Fruit fly (Drosophila melanogaster) whole organism, embryonic: ENCODE results near the gene CG12035.

Experiments
- Atf3 ChIP-seq: fragments of 200-800 bp; sonication (Bioruptor generic); optimal IDR thresholded peaks from 3 replicates; lab custom pipeline; 2016; ENCODE audit warnings: missing biosample characterization, missing genetic modification characterization
- Bgb ChIP-seq: fragments of 200-800 bp; sonication (Bioruptor generic); IDR thresholded peaks from 2 replicates; pipeline ENCODE4 v1.3.6; 2022; ENCODE audit warnings: missing biosample characterization, missing genetic modification characterization; ENCODE audit not compliant: partially characterized antibody
- BtbVII ChIP-seq: fragments of 200-800 bp; sonication (Bioruptor generic); optimal IDR thresholded peaks from 3 replicates; lab custom pipeline; 2017; ENCODE audit warnings: missing biosample characterization, mild to moderate bottlenecking, missing genetic modification characterization
- CG10209 ChIP-seq: fragments of 200-800 bp; sonication (Bioruptor generic); optimal IDR thresholded peaks from 3 replicates; lab custom pipeline; 2017; ENCODE audit warnings: missing biosample characterization, mild to moderate bottlenecking, missing genetic modification characterization, missing genetic modification reagents
- CG10321 ChIP-seq: fragments of 200-800 bp; sonication (Bioruptor generic); IDR thresholded peaks from 2 replicates; pipeline ENCODE4 v1.3.6; 2022; ENCODE audit warnings: missing biosample characterization, missing genetic modification characterization
- CG10543 ChIP-seq: fragments of 200-800 bp; sonication (Bioruptor generic); optimal IDR thresholded peaks from 3 replicates; lab custom pipeline; 2017; ENCODE audit warnings: missing biosample characterization, mild to moderate bottlenecking, missing genetic modification characterization, moderate library complexity
- CG10565 ChIP-seq: fragments of 200-800 bp; sonication (Bioruptor generic); optimal IDR thresholded peaks from 3 replicates; lab custom pipeline; 2016; ENCODE audit warnings: missing biosample characterization, mild to moderate bottlenecking, missing genetic modification characterization
- CG13894 ChIP-seq: fragments of 200-800 bp; sonication (Bioruptor generic); optimal IDR thresholded peaks from 3 replicates; lab custom pipeline; 2018; ENCODE audit warnings: missing biosample characterization, mild to moderate bottlenecking, missing genetic modification characterization, moderate library complexity
- CG14050 ChIP-seq: fragments of 200-800 bp; sonication (Bioruptor generic); IDR thresholded peaks from 3 replicates; pipeline ENCODE4 v1.3.6; 2022; ENCODE audit warnings: missing biosample characterization, missing genetic modification characterization
- CG1603 ChIP-seq: fragments of 200-800 bp; sonication (Bioruptor generic); optimal IDR thresholded peaks from 2 replicates; lab custom pipeline; 2019; ENCODE audit warnings: missing biosample characterization, mild to moderate bottlenecking, missing genetic modification characterization, moderate library complexity
- CG1792 ChIP-seq: fragments of 200-800 bp; sonication (Bioruptor generic); optimal IDR thresholded peaks from 2 replicates; lab custom pipeline; 2016; ENCODE audit warnings: missing biosample characterization, missing genetic modification characterization
- CG3838 ChIP-seq: fragments of 200-800 bp; sonication (Bioruptor generic); optimal IDR thresholded peaks from 3 replicates; lab custom pipeline; 2016; ENCODE audit warnings: missing biosample characterization, missing genetic modification characterization
- CG6272 ChIP-seq: fragments of 200-800 bp; sonication (Bioruptor generic); IDR thresholded peaks from 2 replicates; pipeline ENCODE4 v1.3.6; 2022; ENCODE audit warnings: missing biosample characterization, missing genetic modification characterization
- CG6765 ChIP-seq: fragments of 200-800 bp; sonication (Bioruptor generic); optimal IDR thresholded peaks from 3 replicates; lab custom pipeline; 2017; ENCODE audit warnings: missing biosample characterization, mild to moderate bottlenecking, missing genetic modification characterization
- CG7271 ChIP-seq: fragments of 200-800 bp; sonication (Bioruptor generic); optimal IDR thresholded peaks from 2 replicates; lab custom pipeline; 2018; ENCODE audit warnings: missing biosample characterization, mild to moderate bottlenecking, missing genetic modification characterization, moderate library complexity
- CG7786 ChIP-seq: fragments of 200-800 bp; sonication (Bioruptor generic); optimal IDR thresholded peaks from 2 replicates; lab custom pipeline; 2016; ENCODE audit warnings: missing biosample characterization, missing genetic modification characterization
- CG8089 ChIP-seq: fragments of 200-800 bp; sonication (Bioruptor generic); optimal IDR thresholded peaks from 3 replicates; lab custom pipeline; 2016; ENCODE audit warnings: missing biosample characterization, missing genetic modification characterization
- CG9215 ChIP-seq: fragments of 200-800 bp; sonication (Bioruptor generic); IDR thresholded peaks from 2 replicates; pipeline ENCODE4 v1.3.6; 2022; ENCODE audit warnings: missing biosample characterization, missing genetic modification characterization
- CHES-1-like ChIP-seq: fragments of 200-800 bp; sonication (Bioruptor generic); optimal IDR thresholded peaks from 2 replicates; lab custom pipeline; 2016; ENCODE audit warnings: missing biosample characterization, missing genetic modification characterization
- Camta ChIP-seq: fragments of 200-800 bp; sonication (Bioruptor generic); optimal IDR thresholded peaks from 2 replicates; lab custom pipeline; 2016; ENCODE audit warnings: missing biosample characterization, missing genetic modification characterization
- E2f1 ChIP-seq: fragments of 200-800 bp; sonication (Bioruptor generic); IDR thresholded peaks from 2 replicates; pipeline ENCODE4 v1.3.6; 2022; ENCODE audit warnings: missing biosample characterization, missing genetic modification characterization
- HLH4C ChIP-seq: fragments of 200-800 bp; sonication (Bioruptor generic); IDR thresholded peaks from 3 replicates; pipeline ENCODE4 v1.3.6; 2022; ENCODE audit warnings: missing biosample characterization, missing genetic modification characterization; ENCODE audit not compliant: partially characterized antibody
- Hmr ChIP-seq: fragments of 200-800 bp; sonication (Bioruptor generic); optimal IDR thresholded peaks from 3 replicates; lab custom pipeline; 2017; ENCODE audit warnings: mild to moderate bottlenecking, missing biosample characterization, missing genetic modification reagents, missing genetic modification characterization
- NC2α ChIP-seq: fragments of 200-800 bp; sonication (Bioruptor generic); optimal IDR thresholded peaks from 2 replicates; lab custom pipeline; 2016; ENCODE audit warnings: missing biosample characterization, missing genetic modification characterization
- Nf-YA ChIP-seq: fragments of 200-800 bp; sonication (Bioruptor generic); IDR thresholded peaks from 2 replicates; pipeline ENCODE4 v1.3.6; 2022; ENCODE audit warnings: missing biosample characterization, missing genetic modification characterization
- Ptx1 ChIP-seq: fragments of 200-800 bp; sonication (Bioruptor generic); IDR thresholded peaks from 2 replicates; pipeline ENCODE4 v1.3.6; 2022; ENCODE audit warnings: missing biosample characterization, missing genetic modification characterization
- Sox100B ChIP-seq: fragments of 200-800 bp; sonication (Bioruptor generic); optimal IDR thresholded peaks from 3 replicates; lab custom pipeline; 2018; ENCODE audit warnings: missing biosample characterization, mild to moderate bottlenecking, missing genetic modification characterization
- ase ChIP-seq: fragments of 200-800 bp; sonication (Bioruptor generic); IDR thresholded peaks from 3 replicates; pipeline ENCODE4 v1.3.6; 2022; ENCODE audit warnings: missing biosample characterization, missing genetic modification characterization
- bowl ChIP-seq: fragments of 200-800 bp; sonication (Bioruptor generic); IDR thresholded peaks from 2 replicates; pipeline ENCODE4 v1.3.6; 2022; ENCODE audit warnings: missing biosample characterization, missing genetic modification characterization
- cg ChIP-seq: fragments of 200-800 bp; sonication (Bioruptor generic); optimal IDR thresholded peaks from 3 replicates; lab custom pipeline; 2019; ENCODE audit warnings: missing biosample characterization, mild to moderate bottlenecking, missing genetic modification characterization, moderate library complexity
- chif ChIP-seq, 2 experiments: fragments of 200-800 bp; sonication (Bioruptor generic); optimal IDR thresholded peaks; 3 replicates each; lab custom pipeline; 2016; ENCODE audit warnings: missing biosample characterization in 2 of 2, missing genetic modification characterization in 2 of 2
- crc ChIP-seq: fragments of 200-800 bp; sonication (Bioruptor generic); optimal IDR thresholded peaks from 2 replicates; lab custom pipeline; 2016; ENCODE audit warnings: missing biosample characterization, missing genetic modification characterization
- eve ChIP-seq, 2 experiments: fragments of >200 bp; optimal IDR thresholded peaks; 2 replicates each; lab custom pipeline; 2017; ENCODE audit warnings: missing biosample characterization in 2 of 2, missing genetic modification characterization in 2 of 2
- fd102C ChIP-seq: fragments of 200-800 bp; sonication (Bioruptor generic); optimal IDR thresholded peaks from 2 replicates; lab custom pipeline; 2018; ENCODE audit warnings: missing biosample characterization, mild to moderate bottlenecking, missing genetic modification characterization, moderate library complexity
- gce ChIP-seq: fragments of 200-800 bp; sonication (Bioruptor generic); IDR thresholded peaks from 3 replicates; pipeline ENCODE4 v1.3.6; 2022; ENCODE audit warnings: missing biosample characterization, missing genetic modification characterization
- gsb-n ChIP-seq: fragments of 200-800 bp; sonication (Bioruptor generic); optimal IDR thresholded peaks from 3 replicates; lab custom pipeline; 2018; ENCODE audit warnings: missing biosample characterization, mild to moderate bottlenecking, missing genetic modification characterization
- h ChIP-seq: fragments of >200 bp; optimal IDR thresholded peaks from 2 replicates; lab custom pipeline; 2017
- jing ChIP-seq: fragments of 200-800 bp; sonication (Bioruptor generic); optimal IDR thresholded peaks from 2 replicates; lab custom pipeline; 2018; ENCODE audit warnings: missing biosample characterization, mild to moderate bottlenecking, missing genetic modification characterization
- knrl ChIP-seq: fragments of 200-800 bp; sonication (Bioruptor generic); IDR thresholded peaks from 3 replicates; pipeline ENCODE4 v1.3.6; 2022; ENCODE audit warnings: missing biosample characterization, missing genetic modification characterization; ENCODE audit not compliant: partially characterized antibody
- lov ChIP-seq, 2 experiments: fragments of 200-800 bp in 1 of 2; fragments of >200 bp in 1 of 2; sonication (Bioruptor generic) in 1 of 2; IDR thresholded peaks in 1 of 2; optimal IDR thresholded peaks in 1 of 2; 2 replicates in 1 of 2; 3 replicates in 1 of 2; pipeline versions ENCODE4 v1.3.6 to Lab custom; 2017 to 2022; ENCODE audit warnings: missing biosample characterization in 1 of 2, missing genetic modification characterization in 1 of 2
- luna ChIP-seq: fragments of 200-800 bp; sonication (Bioruptor generic); optimal IDR thresholded peaks from 2 replicates; lab custom pipeline; 2016; ENCODE audit warnings: missing biosample characterization, missing genetic modification characterization
- nerfin-2 ChIP-seq: fragments of 200-800 bp; sonication (Bioruptor generic); IDR thresholded peaks from 2 replicates; pipeline ENCODE4 v1.3.6; 2022; ENCODE audit warnings: missing biosample characterization, missing genetic modification characterization; ENCODE audit not compliant: partially characterized antibody
- peb ChIP-seq: fragments of 200-800 bp; sonication (Bioruptor generic); IDR thresholded peaks from 2 replicates; pipeline ENCODE4 v1.3.6; 2022; ENCODE audit warnings: missing biosample characterization, missing genetic modification characterization
- pros ChIP-seq: fragments of 200-800 bp; sonication (Bioruptor generic); optimal IDR thresholded peaks from 3 replicates; lab custom pipeline; 2019; ENCODE audit warnings: missing biosample characterization, mild to moderate bottlenecking, missing genetic modification characterization, moderate library complexity
- salm ChIP-seq: fragments of 200-800 bp; sonication (Bioruptor generic); optimal IDR thresholded peaks from 2 replicates; lab custom pipeline; 2018; ENCODE audit warnings: missing biosample characterization, mild to moderate bottlenecking, missing genetic modification characterization
- sens ChIP-seq: fragments of 200-800 bp; sonication (Bioruptor generic); peaks from one replicate; lab custom pipeline; 2016; ENCODE audit warnings: missing biosample characterization, missing genetic modification characterization
- seq ChIP-seq: fragments of 200-800 bp; sonication (Bioruptor generic); IDR thresholded peaks from 2 replicates; pipeline ENCODE4 v1.3.6; 2022; ENCODE audit warnings: missing biosample characterization, missing genetic modification characterization
- unpg ChIP-seq: fragments of 200-800 bp; sonication (Bioruptor generic); optimal IDR thresholded peaks from 3 replicates; lab custom pipeline; 2018; ENCODE audit warnings: missing biosample characterization, mild to moderate bottlenecking, missing genetic modification characterization, moderate library complexity
- yki ChIP-seq: fragments of >200 bp; optimal IDR thresholded peaks from 3 replicates; lab custom pipeline; 2018
- zen ChIP-seq: fragments of 200-800 bp; sonication (Bioruptor generic); optimal IDR thresholded peaks from 3 replicates; lab custom pipeline; 2018; ENCODE audit warnings: missing biosample characterization, mild to moderate bottlenecking, missing genetic modification characterization, moderate library complexity

CG12035 gene

DNA sequence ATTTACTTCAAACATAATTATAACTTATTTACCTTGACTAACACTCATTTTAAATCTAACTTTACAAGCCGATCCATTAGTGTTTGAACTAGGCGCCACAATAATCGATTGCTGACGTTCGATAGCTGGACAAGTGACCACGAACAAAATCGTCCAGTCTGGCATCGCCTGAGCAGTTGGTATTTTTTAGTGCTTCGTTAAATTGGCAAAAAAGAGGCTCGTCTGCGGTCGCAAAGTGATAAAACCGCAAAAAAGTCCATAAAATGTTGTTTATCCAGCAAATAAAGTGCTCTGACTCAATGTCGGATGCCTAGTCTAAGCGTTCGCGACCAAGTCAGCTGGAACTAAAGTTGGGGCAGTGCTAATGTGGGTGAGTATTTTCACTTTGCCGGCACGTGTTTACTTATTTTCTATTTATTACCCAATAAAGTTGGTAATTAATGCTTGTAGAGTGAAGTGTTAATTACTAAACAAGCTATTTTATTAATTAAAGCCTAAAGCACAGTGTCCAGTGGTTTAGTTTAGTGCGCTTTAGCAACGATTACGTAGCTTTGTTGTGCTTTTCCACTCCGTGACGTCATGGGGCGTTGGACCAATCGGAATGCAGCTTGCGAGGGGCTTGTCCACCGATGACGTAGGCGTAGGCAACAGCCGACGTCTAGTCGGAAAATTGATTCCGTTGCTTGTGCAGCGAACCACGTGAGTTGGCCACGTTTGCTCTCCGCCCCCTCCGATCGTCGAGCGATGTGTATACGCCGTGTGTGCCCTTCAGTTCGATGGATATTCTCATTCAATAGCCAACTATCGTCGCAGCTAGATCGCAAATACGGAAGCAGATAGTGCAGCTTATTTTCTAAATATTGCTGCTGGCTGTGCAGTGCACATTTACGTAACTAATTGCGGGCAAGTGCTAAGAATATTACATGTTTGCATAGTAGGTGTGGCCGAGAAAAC is 14.5 kb downstream of the CG12035 start, which contains the start of gene Gk2 (continued):
- TF ChIP-seq NC2α (GFP tag; lab: Kevin White, UChicago) (no peak), zen (tag; lab: Kevin White, UChicago) (no peak), luna (no peak), CG3838 (no peak), CG7271 (tag; lab: Kevin White, UChicago) (no peak), CG10321 (GFP tag; lab: Robert Waterston, UW) (no peak), cg (GFP tag; lab: Kevin White, UChicago) (no peak), jing (GFP tag; lab: Kevin White, UChicago) (no peak), Ptx1 (no peak), CG6765 (GFP tag; lab: Kevin White, UChicago) (no peak), CG14050 (GFP tag; lab: Robert Waterston, UW) (no peak), CG13894 (peak; percentile 23), peb (GFP tag; lab: Robert Waterston, UW) (no peak), nerfin-2 (peak; percentile 38; the same call in 1 of the 2 replicates), Atf3 (GFP tag; lab: Kevin White, UChicago) (no peak), gsb-n (tag; lab: Kevin White, UChicago) (no peak), E2f1 (no peak), unpg (GFP tag; lab: Kevin White, UChicago) (no peak), CG10543 (GFP tag; lab: Kevin White, UChicago) (no peak), CG8089 (GFP tag; lab: Kevin White, UChicago) (no peak), BtbVII (peak; percentile 58), yki (lab: Kevin White, UChicago) (no peak), knrl (GFP tag; lab: Robert Waterston, UW) (no peak), lov (optimal IDR thresholded peaks at IDR 0.05; lab: Kevin White, UChicago) (no peak), lov (GFP tag; IDR thresholded peaks at IDR 0.05; lab: Robert Waterston, UW) (no peak), sens (GFP tag; lab: Kevin White, UChicago) (peak; percentile 72), Nf-YA (GFP tag; lab: Robert Waterston, UW) (no peak), chif (GFP tag; optimal IDR thresholded peaks at IDR 0.05; lab: Kevin White, UChicago) (no peak), salm (no peak), CG7786 (GFP tag; lab: Kevin White, UChicago) (no peak), CG9215 (GFP tag; lab: Robert Waterston, UW) (no peak), crc (GFP tag; lab: Kevin White, UChicago) (no peak), gce (GFP tag; lab: Robert Waterston, UW) (no peak), fd102C (GFP tag; lab: Kevin White, UChicago) (no peak), CG1603 (peak; percentile 69), Hmr (GFP tag; lab: Kevin White, UChicago) (no peak), bowl (GFP tag; lab: Robert Waterston, UW) (no peak), CG1792 (GFP tag; lab: Kevin White, UChicago) (no peak), Sox100B (GFP tag; lab: Kevin White, UChicago) (no peak), CG10565 (no peak), CG6272 (no peak), CG10209 (GFP tag; lab: Kevin White, UChicago) (no peak), eve (GFP tag; optimal IDR thresholded peaks at IDR 0.05; lab: Kevin White, UChicago) (no peak), pros (GFP tag; lab: Kevin White, UChicago) (no peak), Bgb (GFP tag; lab: Robert Waterston, UW) (peak; percentile 65), seq (GFP tag; lab: Robert Waterston, UW) (no peak), CHES-1-like (GFP tag; lab: Kevin White, UChicago) (no peak), h (lab: Kevin White, UChicago) (no peak), HLH4C (peak; percentile 66), Camta (GFP tag; lab: Kevin White, UChicago) (no peak), ase (GFP tag; lab: Robert Waterston, UW) (no peak)
